Worm (Caenorhabditis elegans): Measurements from ENCODE around the gene prp-19.
A peak's percentile ranks its signal among the peaks of the same experiment; 100 is the strongest.

prp-19 gene

DNA sequence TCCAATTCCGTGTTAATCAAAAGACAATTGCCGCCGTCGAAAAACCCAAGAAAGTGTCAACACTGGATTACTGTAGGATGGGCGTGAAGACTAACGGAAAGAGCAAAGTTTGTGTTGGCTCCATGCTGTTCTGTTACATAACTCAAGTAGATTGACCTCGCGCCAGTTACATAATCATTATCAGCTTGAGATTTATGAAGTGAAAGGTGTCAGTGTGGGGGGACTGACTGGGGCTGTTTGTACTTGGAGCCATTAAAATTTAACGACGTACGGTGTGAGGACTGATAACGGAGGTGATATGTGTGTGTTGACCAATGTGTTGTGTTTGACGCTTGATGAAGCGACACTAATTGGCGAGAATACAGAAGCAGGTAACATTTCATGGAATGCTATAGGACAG lies 25.1 kb downstream of the prp-19 start:
- TF ChIP-seq ceh-19 (GFP tag; optimal IDR thresholded peaks at IDR 0.05) (no peak), tbx-2 (tag; optimal IDR thresholded peaks at IDR 0.05) (peak; percentile 74), lim-6 (tag; optimal IDR thresholded peaks at IDR 0.05) (no peak), elt-2 (tag; optimal IDR thresholded peaks at IDR 0.05) (peak; percentile 91), C08G9.2 (tag; optimal IDR thresholded peaks at IDR 0.05) (no peak), ceh-18 (tag; optimal IDR thresholded peaks at IDR 0.05) (no peak)

DNA sequence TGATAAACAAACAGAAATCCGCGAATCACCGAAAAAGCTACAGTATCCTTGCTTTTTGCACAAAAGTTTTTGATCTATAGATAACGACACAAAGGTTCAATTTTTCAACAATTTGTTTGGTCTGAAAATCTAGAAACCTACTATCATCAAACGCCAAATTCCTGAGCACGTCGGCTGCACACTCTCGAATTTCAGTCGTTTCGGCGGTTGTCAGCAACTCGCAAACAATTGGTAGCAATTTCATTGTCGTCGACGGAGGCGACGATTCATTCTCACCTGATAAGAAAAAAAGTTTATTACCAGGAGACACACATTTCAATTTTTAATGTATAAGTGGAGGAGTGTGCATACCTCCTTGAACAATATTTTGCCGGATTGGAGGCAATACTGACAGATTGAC lies 26.0 kb downstream of the prp-19 start:
- TF ChIP-seq ceh-18 (tag; optimal IDR thresholded peaks at IDR 0.05) (no peak), elt-2 (tag; optimal IDR thresholded peaks at IDR 0.05) (no peak), ref-2 (tag; optimal IDR thresholded peaks at IDR 0.05) (no peak), mec-3 (tag; optimal IDR thresholded peaks at IDR 0.05; ENCODE audit: borderline replicate concordance) (no peak), K09A11.1 (tag; optimal IDR thresholded peaks at IDR 0.05; ENCODE audit: insufficient read depth) (no peak), T23F11.4 (GFP tag; optimal IDR thresholded peaks at IDR 0.05) (no peak), nhr-11 (tag; optimal IDR thresholded peaks at IDR 0.05) (no peak), fax-1 (tag; optimal IDR thresholded peaks at IDR 0.05) (no peak), rnt-1 (tag; optimal IDR thresholded peaks at IDR 0.05) (no peak), nfya-1 (tag; optimal IDR thresholded peaks at IDR 0.05) (no peak), ceh-22 (tag; optimal IDR thresholded peaks at IDR 0.05) (no peak)

DNA sequence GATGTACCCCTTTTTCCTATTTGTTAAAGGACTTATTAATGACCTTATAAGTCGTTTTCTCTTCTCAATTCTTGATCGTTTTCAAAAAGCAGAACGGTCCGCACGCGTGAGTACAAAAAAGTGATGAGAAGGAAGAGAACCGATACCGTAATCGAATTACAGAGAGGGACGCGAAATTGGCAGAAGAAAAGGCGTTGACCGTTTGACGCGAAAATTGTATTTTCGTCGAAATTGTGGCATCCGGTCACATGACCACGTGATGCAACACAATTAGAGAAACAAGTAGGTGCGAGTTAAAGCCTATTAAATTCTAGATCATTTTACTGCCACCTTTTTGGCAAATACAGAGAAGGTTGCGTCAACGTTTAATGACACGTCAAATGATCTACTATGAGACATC lies 27.7 kb downstream of the prp-19 start:
- TF ChIP-seq hlh-30 (tag; optimal IDR thresholded peaks at IDR 0.05; ENCODE audit: insufficient read depth) (peak; percentile 23), ceh-9 (tag; optimal IDR thresholded peaks at IDR 0.05) (no peak)

DNA sequence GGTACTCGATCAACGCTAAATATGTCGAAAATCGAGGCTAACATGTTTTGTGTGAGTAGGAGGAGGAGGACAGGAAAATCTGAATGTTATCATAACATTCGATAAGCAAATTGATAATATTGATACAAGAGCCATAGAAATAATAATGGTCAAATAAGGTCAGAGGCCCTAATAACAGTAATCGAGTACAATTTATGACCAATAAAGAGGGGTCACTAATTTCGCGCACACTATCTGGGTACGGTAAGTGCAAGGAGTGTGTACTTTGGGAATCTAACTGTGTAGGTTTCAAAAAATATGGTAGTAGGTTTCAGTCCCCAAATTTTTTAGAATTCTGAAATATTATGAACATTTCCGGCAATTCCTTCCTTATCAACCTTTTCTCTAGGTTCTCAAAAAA lies 28.3 kb downstream of the prp-19 start:
- TF ChIP-seq unc-3 (GFP tag; conservative IDR thresholded peaks at IDR 0.05) (no peak), unc-3 (tag; optimal IDR thresholded peaks at IDR 0.05) (no peak), pag-3 (tag; optimal IDR thresholded peaks at IDR 0.05; ENCODE audit: borderline replicate concordance) (no peak), ceh-31 (tag; optimal IDR thresholded peaks at IDR 0.05) (no peak), mec-3 (tag; optimal IDR thresholded peaks at IDR 0.05; ENCODE audit: borderline replicate concordance) (no peak), ceh-2 (tag; optimal IDR thresholded peaks at IDR 0.05) (no peak), elt-2 (tag; optimal IDR thresholded peaks at IDR 0.05) (peak; percentile 18), lim-6 (tag; optimal IDR thresholded peaks at IDR 0.05) (no peak), ceh-6 (GFP tag; optimal IDR thresholded peaks at IDR 0.05) (no peak), pax-1 (tag; optimal IDR thresholded peaks at IDR 0.05) (no peak)

DNA sequence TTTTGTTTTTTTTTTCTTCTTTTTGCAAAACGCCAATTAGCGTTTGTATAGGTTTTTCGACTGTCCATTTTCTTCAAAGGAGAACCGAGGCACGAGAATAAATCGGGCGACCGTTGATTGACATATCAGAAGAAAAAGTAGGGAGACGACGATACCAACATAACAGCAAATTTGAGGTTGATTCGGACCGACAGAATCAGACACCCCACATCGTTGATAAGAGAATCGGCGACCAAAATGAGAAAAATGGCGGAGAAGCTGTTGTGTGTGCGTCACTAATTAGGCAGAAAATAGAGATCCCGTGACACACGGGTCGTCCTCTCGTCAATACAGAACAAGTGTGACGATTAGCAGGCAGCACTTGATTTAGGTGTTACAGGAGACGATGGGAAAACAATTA lies 29.9 kb downstream of the prp-19 start:
- no peak for TF ChIP-seq pax-1 (tag; optimal IDR thresholded peaks at IDR 0.05)
- TF ChIP-seq ceh-45 (GFP tag; IDR thresholded peaks at IDR 0.05) = no peak
- TF ChIP-seq sox-4 (tag; optimal IDR thresholded peaks at IDR 0.05) = no peak
- no peak for TF ChIP-seq fkh-10 (GFP tag; optimal IDR thresholded peaks at IDR 0.05)
- no peak for TF ChIP-seq ttx-3 (tag; optimal IDR thresholded peaks at IDR 0.05)
- peak; percentile 28 for TF ChIP-seq hlh-30 (tag; optimal IDR thresholded peaks at IDR 0.05; ENCODE audit: insufficient read depth)
- no peak for TF ChIP-seq sdc-2 (tag; optimal IDR thresholded peaks at IDR 0.05)
- TF ChIP-seq pha-4 (tag; optimal IDR thresholded peaks at IDR 0.05) = no peak
- TF ChIP-seq C38D4.7 (GFP tag; optimal IDR thresholded peaks at IDR 0.05) = no peak
- peak; percentile 4 for TF ChIP-seq unc-55 (GFP tag; optimal IDR thresholded peaks at IDR 0.05)
- no peak for TF ChIP-seq K09A11.1 (tag; optimal IDR thresholded peaks at IDR 0.05; ENCODE audit: insufficient read depth)
- no peak for TF ChIP-seq ceh-2 (tag; optimal IDR thresholded peaks at IDR 0.05)
- TF ChIP-seq ztf-16 (tag; optimal IDR thresholded peaks at IDR 0.05) = no peak
- no peak for TF ChIP-seq pqm-1 (tag; optimal IDR thresholded peaks at IDR 0.05)
- no peak for TF ChIP-seq che-1 (tag; optimal IDR thresholded peaks at IDR 0.05)
- TF ChIP-seq elt-4 (tag; optimal IDR thresholded peaks at IDR 0.05) = no peak

All from whole organism, late embryonic.